Worm (Caenorhabditis elegans): Measurements from ENCODE around the gene T10B5.10.

ce11 chrV:1892567-1893277 is 36.6 kb upstream of the T10B5.10 start, which contains the start of gene zig-11:
- TF ChIP-seq dve-1 (tag; optimal IDR thresholded peaks at IDR 0.05) (no peak), nhr-11 (tag; optimal IDR thresholded peaks at IDR 0.05) (no peak)
